Worm (Caenorhabditis elegans): ENCODE results near the gene lgc-49.

The lgc-49 gene

ce11 chrV:11175336-11175938 is 15.6 kb upstream of the lgc-49 start:
- peak in 1 of 2 experiments; percentile 6 for TF ChIP-seq lsy-2 (tag; optimal IDR thresholded peaks at IDR 0.05)
- peak; percentile 68 for TF ChIP-seq grh-1 (GFP tag; IDR thresholded peaks at IDR 0.05)
- peak; percentile 83 for TF ChIP-seq nhr-85 (tag)
- peak; percentile 60 for TF ChIP-seq rnt-1 (tag; optimal IDR thresholded peaks at IDR 0.05)
- peak; percentile 69 for TF ChIP-seq nhr-71 (tag; optimal IDR thresholded peaks at IDR 0.05)
- peak; percentile 47 for TF ChIP-seq swsn-7 (tag; optimal IDR thresholded peaks at IDR 0.05)
- TF ChIP-seq snu-23 (GFP tag; optimal IDR thresholded peaks at IDR 0.05), result peak; percentile 32
- peak; percentile 67 for TF ChIP-seq nhr-90 (tag; optimal IDR thresholded peaks at IDR 0.05; ENCODE audit: poor library complexity)
- TF ChIP-seq nhr-47 (tag; optimal IDR thresholded peaks at IDR 0.05), result peak; percentile 39
- TF ChIP-seq elt-2 (tag; optimal IDR thresholded peaks at IDR 0.05), result peak; percentile 56
- TF ChIP-seq nhr-19 (GFP tag; conservative IDR thresholded peaks at IDR 0.05), result peak; percentile 71
- TF ChIP-seq nhr-77 (tag; optimal IDR thresholded peaks at IDR 0.05), result peak; percentile 21
- peak; percentile 59 for TF ChIP-seq nhr-20 (tag; optimal IDR thresholded peaks at IDR 0.05)
- TF ChIP-seq snpc-4 (tag; optimal IDR thresholded peaks at IDR 0.05), result peak; percentile 96
- peak; percentile 32 for TF ChIP-seq lin-14 (GFP tag; optimal IDR thresholded peaks at IDR 0.05)
- TF ChIP-seq efl-1 (optimal IDR thresholded peaks at IDR 0.05), result peak in 1 of 2 experiments; percentile 19
- TF ChIP-seq efl-1 (GFP tag; optimal IDR thresholded peaks at IDR 0.05 in 1 of 2), result peak in 1 of 2 experiments; percentile 72

- TF ChIP-seq lin-13 (GFP tag; optimal IDR thresholded peaks at IDR 0.05), result peak; percentile 32
- peak in 1 of 2 experiments; percentile 29 for TF ChIP-seq lin-35 (GFP tag; optimal IDR thresholded peaks at IDR 0.05)
- peak; percentile 46 for TF ChIP-seq grh-1 (GFP tag; IDR thresholded peaks at IDR 0.05)
- peak; percentile 74 for TF ChIP-seq nhr-20 (tag; optimal IDR thresholded peaks at IDR 0.05)
- peak; percentile 13 for TF ChIP-seq nhr-77 (tag; optimal IDR thresholded peaks at IDR 0.05)
- TF ChIP-seq swsn-7 (tag; optimal IDR thresholded peaks at IDR 0.05), result peak; percentile 65
- TF ChIP-seq nhr-90 (tag; optimal IDR thresholded peaks at IDR 0.05; ENCODE audit: poor library complexity), result peak; percentile 82
- peak; percentile 93 for TF ChIP-seq elt-2 (tag; optimal IDR thresholded peaks at IDR 0.05)
- TF ChIP-seq xbp-1 (tag; optimal IDR thresholded peaks at IDR 0.05), result peak; percentile 10
- peak in 1 of 2 experiments; percentile 17 for TF ChIP-seq efl-1 (optimal IDR thresholded peaks at IDR 0.05)
- peak in 1 of 2 experiments; percentile 85 for TF ChIP-seq efl-1 (GFP tag; optimal IDR thresholded peaks at IDR 0.05 in 1 of 2)
- TF ChIP-seq ceh-88 (GFP tag; IDR thresholded peaks at IDR 0.05), result 0 out of 2 replicates have a peak, but pooled peaks have one; percentile 2
- peak; percentile 82 for TF ChIP-seq nhr-71 (tag; optimal IDR thresholded peaks at IDR 0.05)
- TF ChIP-seq lin-39 (tag; optimal IDR thresholded peaks at IDR 0.05), result peak; percentile 17
- TF ChIP-seq mdl-1 (tag; optimal IDR thresholded peaks at IDR 0.05), result peak in 1 of 2 experiments; percentile 16
- TF ChIP-seq nhr-85 (tag), result peak; percentile 86
- TF ChIP-seq rnt-1 (tag; optimal IDR thresholded peaks at IDR 0.05), result peak; percentile 82
- TF ChIP-seq lsy-2 (tag; optimal IDR thresholded peaks at IDR 0.05), result peak in 1 of 2 experiments; percentile 11
- TF ChIP-seq lin-14 (GFP tag; optimal IDR thresholded peaks at IDR 0.05), result peak; percentile 64
- peak; percentile 88 for TF ChIP-seq nhr-19 (GFP tag; conservative IDR thresholded peaks at IDR 0.05)
- TF ChIP-seq snu-23 (GFP tag; optimal IDR thresholded peaks at IDR 0.05), result peak; percentile 60
- peak; percentile 76 for TF ChIP-seq nhr-47 (tag; optimal IDR thresholded peaks at IDR 0.05)
- TF ChIP-seq snpc-4 (tag; optimal IDR thresholded peaks at IDR 0.05), result peak; percentile 97
- TF ChIP-seq elt-3 (tag; optimal IDR thresholded peaks at IDR 0.05), result peak in 4 of 6 experiments; percentile 16 to 55 (median 40)
Measured at ce11 chrV:11176693-11177304, 14.3 kb upstream of the lgc-49 start.

ce11 chrV:11177577-11177976 is 13.5 kb upstream of the lgc-49 start, which contains the start of gene gpa-1:
Gene gpa-1, minus strand, starts transcription at chrV:11177677.
- TF ChIP-seq fkh-8 (tag; optimal IDR thresholded peaks at IDR 0.05) (peak; percentile 20), C04F5.9 (tag; optimal IDR thresholded peaks at IDR 0.05) (no peak)

- TF ChIP-seq nhr-85 (tag) (peak; percentile 89), nhr-20 (tag; optimal IDR thresholded peaks at IDR 0.05) (peak; percentile 24), efl-1 (optimal IDR thresholded peaks at IDR 0.05) (no peak), efl-1 (GFP tag; optimal IDR thresholded peaks at IDR 0.05 in 1 of 2) (peak in 1 of 2 experiments; percentile 8), ama-1 (optimal IDR thresholded peaks at IDR 0.05) (no peak), fkh-10 (GFP tag; optimal IDR thresholded peaks at IDR 0.05) (no peak), lin-14 (GFP tag; optimal IDR thresholded peaks at IDR 0.05) (peak; percentile 51), mdl-1 (tag; optimal IDR thresholded peaks at IDR 0.05) (no peak), elt-3 (tag; optimal IDR thresholded peaks at IDR 0.05) (peak in 1 of 6 experiments; percentile 3)
Measured at ce11 chrV:11180951-11181350, 10.1 kb upstream of the lgc-49 start.

- TF ChIP-seq nhr-90 (tag; optimal IDR thresholded peaks at IDR 0.05; ENCODE audit: poor library complexity), result no peak
- TF ChIP-seq rnt-1 (tag; optimal IDR thresholded peaks at IDR 0.05), result no peak
- TF ChIP-seq nhr-11 (tag; optimal IDR thresholded peaks at IDR 0.05), result no peak
- no peak for TF ChIP-seq C04F5.9 (tag; optimal IDR thresholded peaks at IDR 0.05)
- no peak for TF ChIP-seq ceh-82 (tag; optimal IDR thresholded peaks at IDR 0.05)
- no peak for TF ChIP-seq mab-9 (GFP tag; IDR thresholded peaks at IDR 0.05)
- TF ChIP-seq unc-62 (GFP tag; optimal IDR thresholded peaks at IDR 0.05), result no peak
- peak; percentile 11 for TF ChIP-seq lin-14 (GFP tag; optimal IDR thresholded peaks at IDR 0.05)
- TF ChIP-seq sptf-1 (tag; optimal IDR thresholded peaks at IDR 0.05), result no peak
- TF ChIP-seq pqm-1 (tag; optimal IDR thresholded peaks at IDR 0.05), result no peak
- no peak for TF ChIP-seq mep-1 (tag; optimal IDR thresholded peaks at IDR 0.05)
- peak; percentile 42 for TF ChIP-seq blmp-1 (tag; optimal IDR thresholded peaks at IDR 0.05)
- TF ChIP-seq tlp-1 (tag; optimal IDR thresholded peaks at IDR 0.05), result no peak
- no peak for TF ChIP-seq nhr-12 (tag; optimal IDR thresholded peaks at IDR 0.05)
- no peak for TF ChIP-seq jun-1 (tag; optimal IDR thresholded peaks at IDR 0.05)
- TF ChIP-seq ama-1 (optimal IDR thresholded peaks at IDR 0.05), result no peak
- TF ChIP-seq elt-3 (tag; optimal IDR thresholded peaks at IDR 0.05), result peak in 1 of 6 experiments; percentile 18
- TF ChIP-seq fos-1 (tag; optimal IDR thresholded peaks at IDR 0.05), result no peak
Measured at ce11 chrV:11182925-11183324, 8.2 kb upstream of the lgc-49 start, which contains the start of gene cnc-10. Gene cnc-10, plus strand, starts transcription at chrV:11183225.

Data from whole organism, L1 larva.